Worm (Caenorhabditis elegans) whole organism, mixed stage, embryonic: ENCODE results near the gene taf-9.

ENCODE experiments used
- ceh-39 ChIP-seq: fragments of 150-350 bp; optimal IDR thresholded peaks from 2 replicates; lab custom pipeline; 2014; ENCODE audit warnings: missing biosample characterization, missing genetic modification characterization
- ces-1 ChIP-seq: fragments of 150-350 bp; optimal IDR thresholded peaks from 2 replicates; lab custom pipeline; 2014; ENCODE audit warnings: missing biosample characterization, missing genetic modification reagents, missing genetic modification characterization
- elt-3 ChIP-seq: fragments of 150-350 bp; optimal IDR thresholded peaks from 2 replicates; lab custom pipeline; 2014; ENCODE audit warnings: missing biosample characterization, missing genetic modification characterization
- mep-1 ChIP-seq: fragments of 150-350 bp; optimal IDR thresholded peaks from 2 replicates; lab custom pipeline; 2017; ENCODE audit warnings: missing biosample characterization, missing genetic modification reagents, missing genetic modification characterization, inconsistent platforms
- nhr-12 ChIP-seq: fragments of 150-350 bp; optimal IDR thresholded peaks from 2 replicates; lab custom pipeline; 2014; ENCODE audit warnings: missing biosample characterization, missing genetic modification characterization
- nhr-237 ChIP-seq: fragments of 150-350 bp; optimal IDR thresholded peaks from 2 replicates; lab custom pipeline; 2014; ENCODE audit warnings: missing biosample characterization, missing genetic modification characterization
- nhr-28 ChIP-seq: fragments of 150-350 bp; optimal IDR thresholded peaks from 2 replicates; lab custom pipeline; 2014; ENCODE audit warnings: missing biosample characterization, missing genetic modification characterization
- nhr-76 ChIP-seq: sonication (generic microtip); optimal IDR thresholded peaks from 2 replicates; lab custom pipeline; 2017; ENCODE audit warnings: missing biosample characterization, missing genetic modification characterization
- snpc-4 ChIP-seq: fragments of 150-350 bp; optimal IDR thresholded peaks from 2 replicates; lab custom pipeline; 2014; ENCODE audit warnings: missing biosample characterization, missing genetic modification characterization
- unc-39 ChIP-seq: fragments of 150-350 bp; optimal IDR thresholded peaks from 2 replicates; lab custom pipeline; 2014; ENCODE audit warnings: missing biosample characterization, missing genetic modification characterization
- unc-62 ChIP-seq: fragments of 150-350 bp; optimal IDR thresholded peaks from 2 replicates; lab custom pipeline; 2014; ENCODE audit warnings: missing biosample characterization, missing genetic modification reagents, missing genetic modification characterization
- ztf-11 ChIP-seq: fragments of 150-350 bp; optimal IDR thresholded peaks from 2 replicates; lab custom pipeline; 2014; ENCODE audit warnings: missing biosample characterization, missing genetic modification characterization

DNA sequence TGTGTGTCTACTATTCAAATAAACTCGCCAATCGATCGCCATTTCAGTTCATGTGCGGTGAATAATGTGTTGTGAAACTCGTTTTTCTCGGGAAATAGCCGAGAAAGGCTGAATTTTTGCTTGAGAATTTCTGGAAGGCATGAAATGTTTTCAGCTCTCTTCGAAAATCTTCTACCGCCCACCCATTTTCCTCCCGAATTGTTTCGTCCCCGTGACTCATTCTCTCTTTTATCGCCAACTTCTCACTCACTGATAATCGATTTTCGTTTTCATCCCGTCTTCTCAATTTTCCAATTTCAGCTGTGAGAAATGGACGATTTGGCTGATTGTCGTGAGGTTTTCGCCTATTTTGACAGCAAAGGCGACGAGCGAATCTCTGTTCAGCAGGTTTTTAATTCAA, 1.1 kb upstream of the taf-9 start, which contains the start of gene mlc-5:
- TF ChIP-seq unc-62 (GFP tag; lab: Kevin White, UChicago) (no peak), nhr-28 (no peak), unc-39 (tag; lab: Kevin White, UChicago) (no peak), nhr-237 (tag; lab: Kevin White, UChicago) (no peak), nhr-76 (tag; lab: Kevin White, UChicago) (no peak), elt-3 (tag; lab: Kevin White, UChicago) (no peak), ceh-39 (tag; lab: Kevin White, UChicago) (no peak), nhr-12 (no peak), mep-1 (no peak), ztf-11 (no peak), snpc-4 (tag; lab: Kevin White, UChicago) (no peak), ces-1 (GFP tag; lab: Kevin White, UChicago) (no peak)
